Fruit fly (Drosophila melanogaster) Kc167 (cell line): ENCODE data around the gene Adgf-D.

Experiments
- Myc ChIP-seq: fragments of >200 bp; optimal IDR thresholded peaks from 2 replicates; lab custom pipeline; 2017; ENCODE audit warnings: missing external identifiers
- Sin3A ChIP-seq: fragments of >200 bp; optimal IDR thresholded peaks from 2 replicates; lab custom pipeline; 2018; ENCODE audit warnings: missing external identifiers
- h ChIP-seq: fragments of >200 bp; optimal IDR thresholded peaks from 3 replicates; lab custom pipeline; 2018; ENCODE audit warnings: missing external identifiers
- insv ChIP-seq: fragments of >200 bp; optimal IDR thresholded peaks from 3 replicates; lab custom pipeline; 2018; ENCODE audit warnings: missing external identifiers
- psq ChIP-seq: fragments of >200 bp; optimal IDR thresholded peaks from 2 replicates; lab custom pipeline; 2017; ENCODE audit warnings: missing external identifiers
- ttk ChIP-seq: sonication (Bioruptor generic); optimal IDR thresholded peaks from 2 replicates; lab custom pipeline; 2017; ENCODE audit warnings: missing external identifiers

The Adgf-D gene

DNA sequence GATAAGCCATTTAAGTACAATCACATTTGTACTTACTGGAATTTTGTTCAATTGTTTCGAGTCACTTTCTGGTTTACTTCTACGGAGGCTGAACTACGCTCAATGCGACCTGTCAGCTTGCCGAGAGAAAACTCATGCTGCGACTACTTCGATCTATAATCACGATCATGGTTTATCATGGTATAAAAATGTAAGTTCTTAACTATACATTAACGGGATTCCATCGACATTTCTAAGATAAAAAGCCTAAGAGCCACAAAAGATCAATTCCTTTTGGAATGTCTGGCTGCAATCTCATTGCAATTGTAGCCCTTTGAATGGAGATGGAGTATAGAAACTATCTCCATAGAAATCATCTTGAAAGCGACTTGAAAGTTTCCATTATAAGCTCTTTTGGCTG, 12.9 kb upstream of the Adgf-D start, which contains the start of gene Ubc87F:
Ubc87F (minus strand) TSS at position 101 of the 400 bp plus-strand sequence.
- no peak for TF ChIP-seq psq

DNA sequence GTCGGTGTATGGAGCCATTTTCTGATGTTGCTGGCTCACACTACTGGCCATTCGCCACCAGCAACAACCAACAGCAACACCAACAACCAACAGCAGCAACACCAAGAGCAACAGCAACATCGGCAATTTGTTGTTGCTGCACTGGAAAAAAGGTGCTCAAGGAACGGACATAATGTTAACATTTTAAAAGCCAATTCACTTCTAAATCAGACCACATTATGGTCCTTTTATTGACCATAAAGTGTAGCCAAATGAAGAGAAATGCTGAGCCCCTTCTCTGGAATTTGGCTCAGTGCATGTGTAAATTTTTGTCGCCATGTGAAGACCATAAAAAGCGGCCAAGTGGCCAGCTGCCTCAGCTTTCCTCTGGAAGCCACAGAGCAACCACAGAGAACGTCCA, 11.6 kb upstream of the Adgf-D start:
- TF ChIP-seq Myc (lab: Kevin White, UChicago) (no peak), insv (no peak), h (lab: Kevin White, UChicago) (no peak), Sin3A (lab: Kevin White, UChicago) (no peak), psq (no peak), ttk (lab: Kevin White, UChicago) (no peak)

DNA sequence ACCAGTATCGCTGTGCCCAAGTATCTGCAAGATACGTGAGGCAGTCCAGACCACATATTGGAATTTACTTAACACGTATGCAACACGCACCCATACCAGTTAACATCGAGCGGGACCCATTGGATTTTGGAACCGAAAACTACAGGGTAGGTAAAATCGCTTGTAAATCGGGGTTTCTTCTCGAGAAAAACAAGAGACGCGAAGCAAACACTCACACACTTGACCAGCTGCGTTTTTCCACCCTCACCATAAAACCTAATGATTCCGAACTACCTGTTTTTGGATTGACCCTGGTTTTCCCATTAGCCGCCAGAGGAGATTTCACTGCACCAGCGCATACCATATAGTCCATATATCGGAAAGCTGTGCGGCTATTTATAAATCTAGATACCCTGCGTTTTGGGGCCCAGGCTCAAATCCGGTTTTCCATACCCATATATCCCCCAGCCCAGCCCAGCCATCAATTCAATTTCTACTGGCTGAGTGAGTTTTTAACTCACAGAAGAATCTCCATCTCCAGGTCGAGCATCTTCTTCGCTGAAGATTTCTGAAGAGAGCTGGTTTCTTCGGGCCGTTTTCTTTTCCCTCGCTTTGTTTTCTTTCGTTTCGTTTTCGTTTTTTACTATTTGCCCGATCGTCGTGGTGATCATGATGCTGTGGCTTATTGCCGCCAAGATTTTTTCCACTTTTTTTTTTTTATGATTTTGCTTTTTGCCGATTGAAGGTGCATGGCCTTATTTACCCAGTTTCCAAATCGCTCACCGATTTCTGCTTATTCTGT, 10.7 kb upstream of the Adgf-D start:
- TF ChIP-seq Myc (lab: Kevin White, UChicago) (no peak), Sin3A (lab: Kevin White, UChicago) (no peak), psq (no peak), insv (no peak), h (lab: Kevin White, UChicago) (no peak)

DNA sequence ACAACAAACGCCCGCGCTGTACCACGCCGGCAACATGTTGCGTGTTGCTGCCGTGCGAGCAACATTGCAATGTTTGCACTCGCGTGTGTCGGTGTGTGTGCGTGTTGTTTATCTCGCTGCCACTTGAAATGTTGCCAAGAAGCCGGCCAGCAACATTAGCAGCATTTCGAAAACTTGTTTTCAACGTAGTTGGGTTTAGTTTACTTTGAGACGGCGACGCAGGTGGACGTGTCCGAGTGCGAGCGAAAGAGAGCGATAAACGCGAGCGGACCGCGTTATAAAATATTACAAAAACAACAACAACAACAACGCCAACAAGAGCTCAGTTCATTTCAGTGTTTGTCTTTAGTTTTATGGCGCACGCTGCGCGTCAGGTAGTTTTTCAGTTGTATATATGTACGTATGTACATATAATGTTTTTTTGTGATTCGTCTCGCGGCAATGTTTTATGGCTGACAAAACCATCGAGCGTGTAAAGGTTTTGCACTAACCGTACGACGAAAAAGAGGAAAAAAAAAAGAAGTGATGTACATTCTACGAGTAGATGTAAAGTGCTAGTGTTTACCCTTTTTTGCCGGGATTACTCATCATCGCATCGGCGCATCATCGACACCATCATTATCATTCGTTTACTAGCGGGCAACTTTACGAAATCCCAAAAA, 9.9 kb upstream of the Adgf-D start, which contains the start of gene kmr:
kmr (plus strand) TSS at position 196 of the 662 bp plus-strand sequence.
- TF ChIP-seq h (lab: Kevin White, UChicago) (no peak), psq (no peak), Myc (lab: Kevin White, UChicago) (no peak), Sin3A (lab: Kevin White, UChicago) (no peak), insv (no peak), ttk (lab: Kevin White, UChicago) (no peak)

DNA sequence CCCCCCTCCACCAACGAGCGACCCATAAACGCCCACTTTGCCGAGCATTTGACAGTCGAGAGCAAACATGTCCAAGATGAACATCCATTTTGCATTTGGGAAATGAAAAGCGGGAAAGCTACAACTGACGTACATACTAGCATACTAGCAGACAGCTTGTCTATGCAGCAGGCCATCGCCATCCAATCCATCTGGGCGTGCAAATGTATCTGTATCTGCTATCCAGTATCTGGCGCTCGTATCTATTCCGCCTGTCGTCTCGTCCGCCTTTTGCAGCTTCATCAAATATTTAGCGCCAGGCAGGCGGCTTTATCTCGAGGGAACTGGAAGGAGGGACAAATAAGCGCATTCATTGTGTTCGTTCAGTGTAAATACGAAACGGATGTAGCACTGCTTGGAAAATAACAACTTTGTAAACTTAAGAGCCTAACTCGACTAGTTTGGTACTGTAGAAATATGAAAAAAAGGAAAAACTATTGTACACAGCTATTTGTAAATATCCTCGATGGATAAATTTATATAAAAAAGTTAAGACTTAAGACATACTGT, 8.9 kb upstream of the Adgf-D start:
- TF ChIP-seq h (lab: Kevin White, UChicago) (no peak), insv (no peak), ttk (lab: Kevin White, UChicago) (no peak), psq (no peak), Sin3A (lab: Kevin White, UChicago) (no peak), Myc (lab: Kevin White, UChicago) (no peak)

DNA sequence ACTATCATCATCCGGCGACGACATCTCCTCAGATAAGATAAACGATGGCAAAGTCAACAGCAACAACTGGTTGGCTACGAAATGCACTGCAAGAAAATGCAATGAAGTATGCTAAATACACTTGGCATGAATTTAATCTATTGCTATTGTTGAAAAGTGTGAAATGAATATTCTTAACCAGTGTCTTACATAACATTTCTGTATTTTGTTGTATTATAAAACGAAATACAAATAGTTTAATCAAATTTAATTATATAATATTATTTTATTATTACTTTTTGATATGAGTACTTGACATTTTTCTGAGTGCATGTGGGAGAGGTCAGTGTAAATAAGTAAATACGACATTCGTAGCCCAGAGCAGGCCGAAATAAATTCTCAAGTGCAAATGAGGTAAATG, 8.3 kb upstream of the Adgf-D start:
- TF ChIP-seq psq (no peak), Sin3A (lab: Kevin White, UChicago) (no peak), Myc (lab: Kevin White, UChicago) (no peak), h (lab: Kevin White, UChicago) (no peak), insv (no peak), ttk (lab: Kevin White, UChicago) (no peak)

DNA sequence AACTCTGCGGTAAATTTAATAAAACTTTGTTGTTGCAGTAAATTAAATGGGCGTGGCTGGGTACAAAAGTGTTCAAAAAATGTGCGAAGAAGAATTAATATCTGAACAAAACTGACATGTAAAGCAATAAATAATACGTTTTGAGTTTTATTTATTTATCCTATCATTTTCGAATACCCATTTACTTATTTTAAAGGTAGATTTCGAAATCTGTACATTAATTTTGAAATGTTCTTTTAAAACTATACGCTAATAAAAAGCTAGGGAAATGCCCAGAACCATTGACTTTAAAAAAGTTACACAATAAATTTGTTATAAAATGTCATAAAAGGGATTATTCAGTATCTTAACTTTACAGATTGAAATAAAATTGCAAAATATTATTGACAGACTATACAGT, 6.5 kb upstream of the Adgf-D start, which contains the start of the genes primo-1 and primo-2:
primo-1 (minus strand) TSS at position 101 of the 400 bp plus-strand sequence.
primo-2 (minus strand) TSS at position 101 of the 400 bp plus-strand sequence.
- no peak for TF ChIP-seq h (lab: Kevin White, UChicago)
- no peak for TF ChIP-seq psq
- TF ChIP-seq Sin3A (lab: Kevin White, UChicago) = no peak
- TF ChIP-seq ttk (lab: Kevin White, UChicago) = no peak
- TF ChIP-seq insv = no peak
- TF ChIP-seq Myc (lab: Kevin White, UChicago) = no peak

DNA sequence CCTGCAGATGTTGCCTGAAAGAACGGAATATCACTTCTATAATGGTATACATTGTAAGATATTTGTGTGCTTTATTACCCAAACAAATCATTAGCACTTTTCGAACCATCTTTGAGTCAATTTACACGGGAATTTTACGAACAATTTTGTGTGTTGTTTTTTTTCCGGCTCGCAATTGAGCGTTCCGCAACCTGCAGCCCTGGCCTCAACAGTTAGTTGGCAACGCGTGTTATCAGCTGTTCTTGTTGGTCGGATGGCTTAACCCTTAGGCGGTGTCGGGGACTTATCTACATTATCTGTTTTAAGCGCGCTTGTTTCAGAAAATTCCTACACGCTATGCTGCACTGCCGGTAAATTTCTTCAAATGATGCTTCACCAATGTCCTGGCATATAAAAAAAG, 5.4 kb upstream of the Adgf-D start:
- TF ChIP-seq Sin3A (lab: Kevin White, UChicago) = no peak
- no peak for TF ChIP-seq Myc (lab: Kevin White, UChicago)
- TF ChIP-seq psq = no peak
- TF ChIP-seq ttk (lab: Kevin White, UChicago) = no peak
- no peak for TF ChIP-seq h (lab: Kevin White, UChicago)
- no peak for TF ChIP-seq insv

DNA sequence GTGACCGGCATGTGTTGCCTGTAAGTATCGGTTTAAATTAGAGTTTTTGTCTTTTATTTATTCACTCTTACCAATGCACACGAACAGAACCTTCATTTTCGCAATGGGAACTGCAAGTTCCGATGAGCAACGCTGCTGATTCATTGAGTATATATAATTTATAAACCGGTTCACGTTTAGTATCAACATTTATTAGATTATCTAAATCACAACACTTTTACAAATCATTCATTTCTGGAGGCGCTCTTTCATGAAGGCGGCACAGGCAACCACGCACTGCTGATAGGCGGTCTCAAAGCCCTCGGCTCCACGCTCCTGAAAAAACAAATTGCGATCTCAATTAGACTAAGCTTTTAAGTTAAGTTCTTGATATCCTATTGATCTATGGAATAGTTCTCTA, 4.6 kb upstream of the Adgf-D start, which contains the start of gene Argp:
Argp (minus strand) TSS at position 101 of the 400 bp plus-strand sequence.
- no peak for TF ChIP-seq ttk (lab: Kevin White, UChicago)
- no peak for TF ChIP-seq psq
- no peak for TF ChIP-seq Myc (lab: Kevin White, UChicago)
- TF ChIP-seq insv = no peak
- no peak for TF ChIP-seq h (lab: Kevin White, UChicago)
- TF ChIP-seq Sin3A (lab: Kevin White, UChicago) = no peak

DNA sequence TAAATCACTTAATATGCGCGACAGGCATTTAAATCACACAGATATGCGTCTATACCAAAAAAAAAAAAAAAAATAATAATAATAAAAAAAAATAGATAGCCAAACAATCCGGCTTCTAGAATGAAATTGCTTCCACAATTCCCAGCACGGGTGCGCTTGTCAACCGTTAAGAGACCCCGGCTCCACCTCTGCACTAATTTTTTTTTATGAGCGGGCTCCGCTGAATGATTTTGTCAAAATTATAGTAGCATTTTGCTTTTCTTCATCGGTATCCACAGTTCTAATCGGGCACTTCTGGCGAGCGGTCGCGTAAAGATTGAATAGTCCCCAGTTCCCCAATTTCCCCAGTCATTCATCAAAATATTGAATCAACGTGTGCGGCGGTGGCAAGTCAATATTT, 1.3 kb upstream of the Adgf-D start, which contains the start of gene Adgf-C:
Adgf-C (plus strand) TSS at position 301 of the 400 bp plus-strand sequence.
- no peak for TF ChIP-seq insv
- TF ChIP-seq ttk (lab: Kevin White, UChicago) = no peak
- no peak for TF ChIP-seq Sin3A (lab: Kevin White, UChicago)
- TF ChIP-seq psq = no peak
- no peak for TF ChIP-seq h (lab: Kevin White, UChicago)
- no peak for TF ChIP-seq Myc (lab: Kevin White, UChicago)

DNA sequence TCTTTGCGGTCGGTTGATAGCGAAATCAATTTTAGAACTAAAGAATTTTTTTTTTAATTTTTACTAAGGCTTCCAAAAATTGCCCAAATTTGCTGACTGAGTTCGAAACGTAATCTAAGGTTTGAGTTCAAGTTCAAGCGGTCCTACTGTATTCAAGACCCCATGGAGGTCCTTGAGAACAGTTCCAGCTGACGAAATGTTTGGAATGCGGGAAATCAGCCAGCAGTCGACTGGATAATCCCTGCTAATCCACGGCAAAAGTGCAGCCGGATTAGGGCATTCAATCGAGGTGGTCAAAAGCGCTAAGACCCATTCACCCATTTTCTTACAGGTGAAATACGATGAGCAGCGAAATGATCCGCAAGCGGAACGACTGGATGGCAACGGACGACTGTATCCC, 4.5 kb downstream of the Adgf-D start, which contains the start of gene f-cup:
f-cup (minus strand) TSS at position 101 of the 400 bp plus-strand sequence.
- TF ChIP-seq Sin3A (lab: Kevin White, UChicago) = no peak
- no peak for TF ChIP-seq psq

DNA sequence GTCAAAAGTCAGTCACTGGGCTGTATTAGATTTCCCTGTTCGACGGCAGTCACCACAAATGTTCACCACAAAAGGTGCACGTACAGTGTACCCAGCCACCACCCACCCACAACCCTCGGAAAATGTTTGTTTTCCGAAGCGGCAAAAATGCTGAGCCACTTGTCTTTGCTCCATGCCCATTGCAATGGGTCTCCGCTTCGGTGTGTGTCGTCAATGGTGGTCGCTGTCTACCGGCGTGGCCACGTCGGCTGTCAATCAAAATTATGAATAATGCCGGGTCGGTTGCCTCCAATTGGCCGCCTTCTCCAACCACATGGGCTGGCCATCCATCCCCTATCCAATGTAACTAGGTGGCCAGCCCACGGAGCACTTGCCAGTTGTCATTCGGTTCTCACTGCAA, 5.0 kb downstream of the Adgf-D start, which contains the start of gene ninaB:
ninaB (plus strand) TSS at position 374 of the 400 bp plus-strand sequence.
- TF ChIP-seq h (lab: Kevin White, UChicago) (no peak), Myc (lab: Kevin White, UChicago) (no peak), Sin3A (lab: Kevin White, UChicago) (no peak), psq (no peak), ttk (lab: Kevin White, UChicago) (no peak), insv (no peak)
